Fruit fly (Drosophila melanogaster) whole organism, embryonic: ENCODE results near the gene CG7054.

Experiments
- Atf-2 ChIP-seq: fragments of 200-800 bp; sonication (Bioruptor generic); optimal IDR thresholded peaks from 2 replicates; lab custom pipeline; 2016; ENCODE audit warnings: missing biosample characterization, missing genetic modification characterization
- Blimp-1 ChIP-seq: fragments of 200-800 bp; sonication (Bioruptor generic); optimal IDR thresholded peaks from 3 replicates; lab custom pipeline; 2018; ENCODE audit warnings: missing biosample characterization, missing genetic modification characterization, mild to moderate bottlenecking, moderate library complexity, missing genetic modification reagents
- CG10959 ChIP-seq: fragments of 200-800 bp; sonication (Bioruptor generic); IDR thresholded peaks from 2 replicates; pipeline ENCODE4 v1.3.6; 2022; ENCODE audit warnings: missing biosample characterization, missing genetic modification characterization
- CG12155 ChIP-seq: fragments of 200-800 bp; sonication (Bioruptor generic); optimal IDR thresholded peaks from 3 replicates; lab custom pipeline; 2016; ENCODE audit warnings: missing biosample characterization, missing genetic modification characterization
- CG1233 ChIP-seq: fragments of 200-800 bp; sonication (Bioruptor generic); optimal IDR thresholded peaks from 4 replicates; lab custom pipeline; 2018; ENCODE audit warnings: missing biosample characterization, mild to moderate bottlenecking, missing genetic modification characterization
- CG13775 ChIP-seq: fragments of 200-800 bp; sonication (Bioruptor generic); optimal IDR thresholded peaks from 3 replicates; lab custom pipeline; 2017; ENCODE audit warnings: missing biosample characterization, mild to moderate bottlenecking, missing genetic modification characterization
- CG14667 ChIP-seq: fragments of 200-800 bp; sonication (Bioruptor generic); IDR thresholded peaks from 2 replicates; pipeline ENCODE4 v1.3.6; 2022; ENCODE audit warnings: missing biosample characterization, missing genetic modification characterization
- CG14860 ChIP-seq: fragments of 200-800 bp; sonication (Bioruptor generic); IDR thresholded peaks from 3 replicates; pipeline ENCODE4 v1.3.6; 2022; ENCODE audit warnings: missing biosample characterization, missing genetic modification characterization; ENCODE audit not compliant: partially characterized antibody
- CG15269 ChIP-seq: fragments of 200-800 bp; sonication (Bioruptor generic); optimal IDR thresholded peaks from 2 replicates; lab custom pipeline; 2018; ENCODE audit warnings: missing biosample characterization, mild to moderate bottlenecking, missing genetic modification characterization, moderate library complexity
- CG15514 ChIP-seq: fragments of 200-800 bp; sonication (Bioruptor generic); optimal IDR thresholded peaks from 3 replicates; lab custom pipeline; 2017; ENCODE audit warnings: missing biosample characterization, missing genetic modification characterization, mild to moderate bottlenecking, moderate library complexity, missing genetic modification reagents
- CG15696 ChIP-seq: fragments of 200-800 bp; sonication (Bioruptor generic); optimal IDR thresholded peaks from 2 replicates; lab custom pipeline; 2019; ENCODE audit warnings: missing biosample characterization, mild to moderate bottlenecking, missing genetic modification characterization, moderate library complexity
- CG16815 ChIP-seq: fragments of 200-800 bp; sonication (Bioruptor generic); optimal IDR thresholded peaks from 3 replicates; lab custom pipeline; 2017; ENCODE audit warnings: missing biosample characterization, mild to moderate bottlenecking, missing genetic modification characterization
- CG2116 ChIP-seq: fragments of 200-800 bp; sonication (Bioruptor generic); optimal IDR thresholded peaks from 3 replicates; lab custom pipeline; 2018; ENCODE audit warnings: missing biosample characterization, mild to moderate bottlenecking, missing genetic modification characterization
- CG30431 ChIP-seq: fragments of 200-800 bp; sonication (Bioruptor generic); optimal IDR thresholded peaks from 2 replicates; lab custom pipeline; 2017; ENCODE audit warnings: missing biosample characterization, missing genetic modification characterization
- CG31441 ChIP-seq: fragments of 200-800 bp; sonication (Bioruptor generic); IDR thresholded peaks from 2 replicates; pipeline ENCODE4 v1.3.6; 2022; ENCODE audit warnings: missing biosample characterization, missing genetic modification characterization
- CG3163 ChIP-seq: fragments of 200-800 bp; sonication (Bioruptor generic); optimal IDR thresholded peaks from 3 replicates; lab custom pipeline; 2016; ENCODE audit warnings: missing biosample characterization, missing genetic modification characterization
- CG42726 ChIP-seq: fragments of 200-800 bp; sonication (Bioruptor generic); IDR thresholded peaks from 2 replicates; pipeline ENCODE4 v1.3.6; 2022; ENCODE audit warnings: missing biosample characterization, missing genetic modification characterization; ENCODE audit not compliant: partially characterized antibody
- CG4360 ChIP-seq: fragments of 200-800 bp; sonication (Bioruptor generic); IDR thresholded peaks from 2 replicates; pipeline ENCODE4 v1.3.6; 2022; ENCODE audit warnings: missing biosample characterization, missing genetic modification characterization
- CG5245 ChIP-seq: fragments of 200-800 bp; sonication (Bioruptor generic); optimal IDR thresholded peaks from 3 replicates; lab custom pipeline; 2016; ENCODE audit warnings: missing biosample characterization, missing genetic modification characterization
- CG6654 ChIP-seq: fragments of 200-800 bp; sonication (Bioruptor generic); optimal IDR thresholded peaks from 2 replicates; lab custom pipeline; 2017; ENCODE audit warnings: missing biosample characterization, mild to moderate bottlenecking, missing genetic modification characterization
- CG6813 ChIP-seq: fragments of 200-800 bp; sonication (Bioruptor generic); optimal IDR thresholded peaks from 2 replicates; lab custom pipeline; 2017; ENCODE audit warnings: missing biosample characterization, missing genetic modification characterization, mild to moderate bottlenecking, moderate library complexity, missing genetic modification reagents
- CG6854 ChIP-seq: fragments of 200-800 bp; sonication (Bioruptor generic); optimal IDR thresholded peaks from 3 replicates; lab custom pipeline; 2017; ENCODE audit warnings: missing biosample characterization, mild to moderate bottlenecking, missing genetic modification characterization
- CG7357 ChIP-seq: fragments of 200-800 bp; sonication (Bioruptor generic); IDR thresholded peaks from 3 replicates; pipeline ENCODE4 v1.3.6; 2022; ENCODE audit warnings: missing biosample characterization, missing genetic modification characterization
- CG9437 ChIP-seq: fragments of 200-800 bp; sonication (Bioruptor generic); optimal IDR thresholded peaks from 2 replicates; lab custom pipeline; 2018; ENCODE audit warnings: missing biosample characterization, mild to moderate bottlenecking, missing genetic modification characterization
- Doc3 ChIP-seq: fragments of 200-800 bp; sonication (Bioruptor generic); IDR thresholded peaks from 3 replicates; pipeline ENCODE4 v1.3.6; 2022; ENCODE audit warnings: missing biosample characterization, missing genetic modification characterization; ENCODE audit not compliant: partially characterized antibody
- Hand ChIP-seq: fragments of 200-800 bp; sonication (Bioruptor generic); optimal IDR thresholded peaks from 2 replicates; lab custom pipeline; 2017; ENCODE audit warnings: mild to moderate bottlenecking, missing biosample characterization, missing genetic modification reagents, missing genetic modification characterization
- Hr3 ChIP-seq: fragments of 200-800 bp; sonication (Bioruptor generic); optimal IDR thresholded peaks from 3 replicates; lab custom pipeline; 2016; ENCODE audit warnings: missing biosample characterization, missing genetic modification characterization
- Mad ChIP-seq: fragments of 200-800 bp; sonication (Bioruptor generic); optimal IDR thresholded peaks from 2 replicates; lab custom pipeline; 2016; ENCODE audit warnings: missing biosample characterization, missing genetic modification characterization
- Myb ChIP-seq: fragments of 200-800 bp; sonication (Bioruptor generic); optimal IDR thresholded peaks from 2 replicates; lab custom pipeline; 2016; ENCODE audit warnings: missing biosample characterization, missing genetic modification characterization
- Nf-YA ChIP-seq: fragments of 200-800 bp; sonication (Bioruptor generic); IDR thresholded peaks from 2 replicates; pipeline ENCODE4 v1.3.6; 2022; ENCODE audit warnings: missing biosample characterization, missing genetic modification characterization
- Poxn ChIP-seq: fragments of 200-800 bp; sonication (Bioruptor generic); IDR thresholded peaks from 2 replicates; pipeline ENCODE4 v1.3.6; 2022; ENCODE audit warnings: missing biosample characterization, missing genetic modification characterization
- Ptx1 ChIP-seq: fragments of 200-800 bp; sonication (Bioruptor generic); IDR thresholded peaks from 2 replicates; pipeline ENCODE4 v1.3.6; 2022; ENCODE audit warnings: missing biosample characterization, missing genetic modification characterization
- Scr ChIP-seq: fragments of 200-800 bp; sonication (Bioruptor generic); IDR thresholded peaks from 2 replicates; pipeline ENCODE4 v1.3.6; 2022; ENCODE audit warnings: missing biosample characterization, missing genetic modification characterization; ENCODE audit not compliant: partially characterized antibody
- amos ChIP-seq: fragments of 200-800 bp; sonication (Bioruptor generic); IDR thresholded peaks from 2 replicates; pipeline ENCODE4 v1.3.6; 2022; ENCODE audit warnings: missing biosample characterization, missing genetic modification characterization; ENCODE audit not compliant: partially characterized antibody
- az2 ChIP-seq: fragments of 200-800 bp; sonication (Bioruptor generic); optimal IDR thresholded peaks from 3 replicates; lab custom pipeline; 2016; ENCODE audit warnings: missing biosample characterization, missing genetic modification characterization
- br ChIP-seq: fragments of >200 bp; optimal IDR thresholded peaks from 2 replicates; lab custom pipeline; 2017
- bsh ChIP-seq, 2 experiments: fragments of 200-800 bp; sonication (Bioruptor generic); optimal IDR thresholded peaks; 2 replicates each; lab custom pipeline; 2017 to 2018; ENCODE audit warnings: mild to moderate bottlenecking in 2 of 2, missing biosample characterization in 2 of 2, missing genetic modification characterization in 2 of 2, moderate library complexity in 1 of 2
- chm ChIP-seq: fragments of 200-800 bp; sonication (Bioruptor generic); IDR thresholded peaks from 2 replicates; pipeline ENCODE4 v1.3.6; 2022; ENCODE audit warnings: missing biosample characterization, missing genetic modification characterization
- corto ChIP-seq: fragments of 200-800 bp; sonication (Bioruptor generic); optimal IDR thresholded peaks from 2 replicates; lab custom pipeline; 2016; ENCODE audit warnings: missing biosample characterization, mild to moderate bottlenecking, missing genetic modification characterization, moderate library complexity
- cwo ChIP-seq: fragments of 200-800 bp; sonication (Bioruptor generic); optimal IDR thresholded peaks from 3 replicates; lab custom pipeline; 2017; ENCODE audit warnings: missing biosample characterization, missing genetic modification characterization, mild to moderate bottlenecking, moderate library complexity, missing genetic modification reagents
- dan ChIP-seq: fragments of 200-800 bp; sonication (Bioruptor generic); IDR thresholded peaks from 2 replicates; pipeline ENCODE4 v1.3.6; 2022; ENCODE audit warnings: missing biosample characterization, missing genetic modification characterization
- eyg ChIP-seq: fragments of 200-800 bp; sonication (Bioruptor generic); optimal IDR thresholded peaks from 3 replicates; lab custom pipeline; 2016; ENCODE audit warnings: missing biosample characterization, missing genetic modification characterization
- fd3F ChIP-seq: fragments of 200-800 bp; sonication (Bioruptor generic); optimal IDR thresholded peaks from 2 replicates; lab custom pipeline; 2018; ENCODE audit warnings: missing biosample characterization, mild to moderate bottlenecking, missing genetic modification characterization, moderate library complexity
- kay ChIP-seq: fragments of 200-800 bp; sonication (Bioruptor generic); optimal IDR thresholded peaks from 2 replicates; lab custom pipeline; 2016; ENCODE audit warnings: missing biosample characterization, missing genetic modification characterization
- lilli ChIP-seq: fragments of 200-800 bp; sonication (Bioruptor generic); optimal IDR thresholded peaks from 3 replicates; lab custom pipeline; 2016; ENCODE audit warnings: missing biosample characterization, missing genetic modification characterization
- otp ChIP-seq: fragments of 200-800 bp; sonication (Bioruptor generic); IDR thresholded peaks from 3 replicates; pipeline ENCODE4, ENCODE4 v1.3.6; 2022; ENCODE audit warnings: missing biosample characterization, missing genetic modification characterization
- salm ChIP-seq: fragments of 200-800 bp; sonication (Bioruptor generic); optimal IDR thresholded peaks from 2 replicates; lab custom pipeline; 2018; ENCODE audit warnings: missing biosample characterization, mild to moderate bottlenecking, missing genetic modification characterization
- sens ChIP-seq: fragments of 200-800 bp; sonication (Bioruptor generic); peaks from one replicate; lab custom pipeline; 2016; ENCODE audit warnings: missing biosample characterization, missing genetic modification characterization
- tgo ChIP-seq: fragments of 200-800 bp; sonication (Bioruptor generic); IDR thresholded peaks from 3 replicates; pipeline ENCODE4 v1.3.6; 2022; ENCODE audit warnings: missing biosample characterization, missing genetic modification characterization
- ttk ChIP-seq: fragments of 200-800 bp; sonication (Bioruptor generic); IDR thresholded peaks from 2 replicates; pipeline ENCODE4 v2.1.2; 2022; ENCODE audit warnings: missing biosample characterization, missing genetic modification characterization
- unpg ChIP-seq: fragments of 200-800 bp; sonication (Bioruptor generic); optimal IDR thresholded peaks from 3 replicates; lab custom pipeline; 2018; ENCODE audit warnings: missing biosample characterization, mild to moderate bottlenecking, missing genetic modification characterization, moderate library complexity

CG7054 gene

dm6 chr3R:22421618-22422017, 43.2 kb upstream of the CG7054 start (continued):
- TF ChIP-seq cwo (GFP tag; lab: Kevin White, UChicago) (peak; percentile 37), CG13775 (GFP tag; lab: Kevin White, UChicago) (peak; percentile 43), dan (GFP tag; lab: Robert Waterston, UW) (no peak), CG42726 (GFP tag; lab: Robert Waterston, UW) (no peak), CG12155 (GFP tag; lab: Kevin White, UChicago) (peak; percentile 61), amos (GFP tag; lab: Robert Waterston, UW) (no peak), Ptx1 (GFP tag; lab: Robert Waterston, UW) (peak; percentile 84), CG15696 (peak; percentile 5), Hand (GFP tag; lab: Kevin White, UChicago) (no peak), otp (GFP tag; lab: Robert Waterston, UW) (no peak), CG31441 (GFP tag; lab: Robert Waterston, UW) (peak; percentile 56), Hr3 (GFP tag; lab: Kevin White, UChicago) (peak; percentile 41), az2 (GFP tag; lab: Kevin White, UChicago) (peak; percentile 56), CG14667 (GFP tag; lab: Robert Waterston, UW) (peak; percentile 63), Poxn (GFP tag; lab: Robert Waterston, UW) (0 out of 2 replicates have a peak, but pooled peaks have one; percentile 36), CG6813 (GFP tag; lab: Kevin White, UChicago) (peak; percentile 48), kay (GFP tag; lab: Kevin White, UChicago) (peak; percentile 26), Nf-YA (GFP tag; lab: Robert Waterston, UW) (0 out of 2 replicates have a peak, but pooled peaks have one; percentile 28), CG15514 (GFP tag; lab: Kevin White, UChicago) (peak; percentile 12), bsh (GFP tag; optimal IDR thresholded peaks at IDR 0.05; lab: Kevin White, UChicago) (peak in 1 of 2 experiments; percentile 63), sens (peak; percentile 89), Scr (no peak), CG2116 (GFP tag; lab: Kevin White, UChicago) (no peak), CG10959 (GFP tag; lab: Robert Waterston, UW) (peak; percentile 30; the same call in 1 of the 2 replicates), CG6654 (GFP tag; lab: Kevin White, UChicago) (no peak), Myb (no peak), ttk (GFP tag; lab: Robert Waterston, UW) (peak; percentile 71), unpg (GFP tag; lab: Kevin White, UChicago) (peak; percentile 73), CG6854 (GFP tag; lab: Kevin White, UChicago) (peak; percentile 29), fd3F (GFP tag; lab: Kevin White, UChicago) (peak; percentile 67), eyg (GFP tag; lab: Kevin White, UChicago) (peak; percentile 60), Doc3 (no peak), salm (tag; lab: Kevin White, UChicago) (peak; percentile 17), CG5245 (GFP tag; lab: Kevin White, UChicago) (peak; percentile 40), CG1233 (GFP tag; lab: Kevin White, UChicago) (peak; percentile 12), Mad (GFP tag; lab: Kevin White, UChicago) (no peak), CG7357 (GFP tag; lab: Robert Waterston, UW) (0 out of 3 replicates have a peak, but pooled peaks have one; percentile 46), Atf-2 (GFP tag; lab: Kevin White, UChicago) (peak; percentile 27), corto (GFP tag; lab: Kevin White, UChicago) (peak; percentile 45), CG4360 (0 out of 2 replicates have a peak, but pooled peaks have one; percentile 11), CG30431 (no peak), CG9437 (no peak), CG16815 (GFP tag; lab: Kevin White, UChicago) (peak; percentile 40), lilli (peak; percentile 64), tgo (GFP tag; lab: Robert Waterston, UW) (peak; percentile 75), br (lab: Kevin White, UChicago) (no peak), Blimp-1 (GFP tag; lab: Kevin White, UChicago) (no peak), CG3163 (GFP tag; lab: Kevin White, UChicago) (no peak), CG15269 (no peak), CG14860 (GFP tag; lab: Robert Waterston, UW) (no peak), chm (GFP tag; lab: Robert Waterston, UW) (0 out of 2 replicates have a peak, but pooled peaks have one; percentile 11)
